Worm (Caenorhabditis elegans) whole organism, L1 larva: Measurements from ENCODE around the gene srj-55.

Source experiments
- C04F5.9 ChIP-seq: sonication (generic microtip); optimal IDR thresholded peaks from 2 replicates; lab custom pipeline; 2016; ENCODE audit warnings: missing genetic modification characterization, missing compliant biosample characterization
- C16A3.4 ChIP-seq: fragments of 150-350 bp; optimal IDR thresholded peaks from 2 replicates; lab custom pipeline; 2014; ENCODE audit warnings: missing biosample characterization, missing genetic modification characterization
- alr-1 ChIP-seq: fragments of 200-800 bp; sonication (Bioruptor generic); optimal IDR thresholded peaks from 2 replicates; lab custom pipeline; 2018; ENCODE audit warnings: borderline replicate concordance, mild to moderate bottlenecking, missing genetic modification characterization, missing compliant biosample characterization
- aly-2 ChIP-seq: fragments of 150-350 bp; optimal IDR thresholded peaks from 2 replicates; lab custom pipeline; 2014; ENCODE audit warnings: missing biosample characterization, missing genetic modification characterization
- dpl-1 ChIP-seq, 3 experiments: fragments of 150-350 bp in 2 of 3; sonication (generic microtip) in 1 of 3; optimal IDR thresholded peaks; 2 replicates each; lab custom pipeline; 2014 to 2017; ENCODE audit warnings: missing biosample characterization in 3 of 3, missing genetic modification characterization in 3 of 3, missing genetic modification reagents in 3 of 3
- efl-1 ChIP-seq, 4 experiments: fragments of 150-350 bp; optimal IDR thresholded peaks in 3 of 4; peaks in 1 of 4; 1 replicate in 1 of 4; 2 replicates in 3 of 4; lab custom pipeline; 2014; ENCODE audit warnings: missing biosample characterization in 2 of 4, missing genetic modification characterization in 2 of 4, missing genetic modification reagents in 2 of 4
- elt-2 ChIP-seq: sonication (generic microtip); optimal IDR thresholded peaks from 2 replicates; lab custom pipeline; 2016; ENCODE audit warnings: missing genetic modification characterization, mild to moderate bottlenecking, inconsistent platforms, missing compliant biosample characterization, missing genetic modification reagents
- grh-1 ChIP-seq: fragments of 200-800 bp; sonication (Bioruptor generic); IDR thresholded peaks from 2 replicates; pipeline ENCODE4 v1.3.6; 2022; ENCODE audit warnings: missing genetic modification reagents, missing genetic modification characterization, missing compliant biosample characterization
- hpl-2 ChIP-seq: fragments of 150-350 bp; optimal IDR thresholded peaks from 2 replicates; lab custom pipeline; 2014; ENCODE audit warnings: missing biosample characterization, missing genetic modification reagents, missing genetic modification characterization
- lin-13 ChIP-seq: fragments of 150-350 bp; optimal IDR thresholded peaks from 2 replicates; lab custom pipeline; 2014; ENCODE audit warnings: missing biosample characterization, missing genetic modification reagents, missing genetic modification characterization
- lin-14 ChIP-seq: fragments of 200-800 bp; sonication (Bioruptor generic); optimal IDR thresholded peaks from 2 replicates; lab custom pipeline; 2018; ENCODE audit warnings: mild to moderate bottlenecking, missing genetic modification characterization, moderate library complexity, missing compliant biosample characterization
- lir-3 ChIP-seq: sonication (generic microtip); optimal IDR thresholded peaks from 2 replicates; lab custom pipeline; 2016; ENCODE audit warnings: mild to moderate bottlenecking, missing genetic modification characterization, moderate library complexity, missing compliant biosample characterization; ENCODE audit not compliant: poor library complexity
- lsy-2 ChIP-seq, 2 experiments: fragments of 150-350 bp; optimal IDR thresholded peaks; 2 replicates each; lab custom pipeline; 2014; ENCODE audit warnings: missing biosample characterization in 2 of 2, missing genetic modification characterization in 2 of 2
- nhr-11 ChIP-seq: fragments of 150-350 bp; optimal IDR thresholded peaks from 2 replicates; lab custom pipeline; 2014; ENCODE audit warnings: missing biosample characterization, missing genetic modification characterization
- nhr-19 ChIP-seq: fragments of 200-800 bp; sonication (Bioruptor generic); conservative IDR thresholded peaks from 2 replicates; pipeline ENCODE4 v1.3.6; 2022; ENCODE audit warnings: missing genetic modification characterization, missing compliant biosample characterization
- nhr-84 ChIP-seq: sonication (generic microtip); optimal IDR thresholded peaks from 2 replicates; lab custom pipeline; 2017; ENCODE audit warnings: missing biosample characterization, missing genetic modification characterization
- nhr-85 ChIP-seq: sonication (generic microtip); peaks from one replicate; lab custom pipeline; 2016; ENCODE audit warnings: missing genetic modification characterization, inconsistent platforms, missing compliant biosample characterization
- rnt-1 ChIP-seq: sonication (generic microtip); optimal IDR thresholded peaks from 2 replicates; lab custom pipeline; 2016; ENCODE audit warnings: mild to moderate bottlenecking, missing genetic modification characterization, moderate library complexity, missing compliant biosample characterization
- skn-1 ChIP-seq: fragments of 150-350 bp; optimal IDR thresholded peaks from 2 replicates; lab custom pipeline; 2014; ENCODE audit warnings: missing biosample characterization, missing genetic modification characterization
- snu-23 ChIP-seq: sonication (generic microtip); optimal IDR thresholded peaks from 2 replicates; lab custom pipeline; 2016; ENCODE audit warnings: missing genetic modification characterization, missing compliant biosample characterization
- sox-4 ChIP-seq: sonication (generic microtip); optimal IDR thresholded peaks from 2 replicates; lab custom pipeline; 2016; ENCODE audit warnings: missing genetic modification characterization, missing compliant biosample characterization
- sptf-1 ChIP-seq: fragments of 150-350 bp; optimal IDR thresholded peaks from 2 replicates; lab custom pipeline; 2014; ENCODE audit warnings: missing biosample characterization, missing genetic modification characterization
- sup-37 ChIP-seq: fragments of 200-800 bp; sonication (Bioruptor generic); optimal IDR thresholded peaks from 2 replicates; lab custom pipeline; 2018; ENCODE audit warnings: mild to moderate bottlenecking, missing genetic modification characterization, missing compliant biosample characterization
- tbx-2 ChIP-seq: sonication (generic microtip); optimal IDR thresholded peaks from 2 replicates; lab custom pipeline; 2016; ENCODE audit warnings: missing genetic modification characterization, missing compliant biosample characterization
- xbp-1 ChIP-seq: sonication (generic microtip); optimal IDR thresholded peaks from 2 replicates; lab custom pipeline; 2016; ENCODE audit warnings: missing genetic modification characterization, missing compliant biosample characterization
- ztf-11 ChIP-seq, 2 experiments: sonication (generic microtip); optimal IDR thresholded peaks; 2 replicates each; lab custom pipeline; 2016 to 2017; ENCODE audit warnings: missing genetic modification characterization in 2 of 2, missing biosample characterization in 1 of 2, missing compliant biosample characterization in 1 of 2
- ztf-4 ChIP-seq: fragments of 150-350 bp; optimal IDR thresholded peaks from 2 replicates; lab custom pipeline; 2014; ENCODE audit warnings: missing biosample characterization, missing genetic modification characterization

srj-55 gene

ce11 chrV:2863033-2863432 lies 5.3 kb upstream of the srj-55 start, which contains the start of gene srh-272:
Gene srh-272, plus strand, starts transcription at chrV:2863333.
- no peak for TF ChIP-seq xbp-1
- no peak for TF ChIP-seq lin-14 (GFP tag; lab: Kevin White, UChicago)

ce11 chrV:2861505-2861904 lies 3.8 kb upstream of the srj-55 start, which contains the start of gene srh-270:
Gene srh-270, minus strand, starts transcription at chrV:2861605.
- TF ChIP-seq tbx-2 (tag; lab: Kevin White, UChicago) (no peak), grh-1 (no peak), rnt-1 (no peak)

DNA sequence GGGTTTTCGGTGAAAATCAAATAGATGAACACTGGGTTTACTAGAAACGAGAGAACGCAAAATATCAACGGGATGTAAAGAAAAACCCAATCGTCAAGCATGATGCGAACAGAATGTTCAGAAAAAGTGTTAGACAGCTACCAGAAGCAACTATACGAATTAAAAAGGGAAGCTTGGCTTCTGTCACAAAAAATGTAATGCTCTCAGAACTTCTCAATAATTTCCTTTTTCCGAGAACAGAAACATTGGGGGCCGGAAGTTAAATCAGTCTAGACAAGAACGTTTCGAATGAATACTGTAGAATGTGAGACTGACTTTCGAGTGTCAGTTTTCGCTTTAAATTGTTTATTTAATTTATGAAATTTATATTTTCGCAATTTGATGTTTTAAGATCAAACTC lies 2.0 kb upstream of the srj-55 start, which contains the start of gene srj-54:
TSS of gene srj-54 (minus strand) at position 101 of the 400 bp plus-strand sequence.
- TF ChIP-seq nhr-11 (tag; lab: Kevin White, UChicago) (no peak), C16A3.4 (tag; lab: Kevin White, UChicago) (no peak), snu-23 (no peak), nhr-19 (GFP tag; lab: Robert Waterston, UW) (no peak), ztf-4 (tag; lab: Kevin White, UChicago) (no peak), C04F5.9 (tag; lab: Kevin White, UChicago) (no peak), lsy-2 (tag; optimal IDR thresholded peaks at IDR 0.05; lab: Kevin White, UChicago) (no peak), sptf-1 (tag; lab: Kevin White, UChicago) (no peak), xbp-1 (no peak)
- TF ChIP-seq, all 84 proteins: peak for 0

DNA sequence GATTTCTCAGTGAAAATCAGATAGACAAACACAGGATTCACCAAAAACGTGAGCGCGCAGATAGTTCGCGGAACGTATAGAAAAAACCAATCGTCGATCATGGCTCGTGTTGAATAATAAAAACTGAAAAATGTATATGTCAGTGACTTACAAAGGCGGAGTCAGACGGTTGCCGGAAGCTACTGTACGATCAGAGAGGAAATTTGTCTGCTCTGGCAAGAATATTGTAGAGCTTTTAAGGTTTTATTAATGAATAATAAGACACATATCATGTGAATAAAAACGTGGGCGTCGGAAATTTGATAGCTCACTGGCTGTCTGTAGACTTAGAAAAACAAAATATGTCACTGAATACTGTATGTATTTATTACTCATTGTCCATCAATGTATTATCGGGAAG lies 2.3 kb downstream of the srj-55 start, which contains the start of gene srj-57:
TSS of gene srj-57 (minus strand) at position 101 of the 400 bp plus-strand sequence.
- TF ChIP-seq alr-1 (tag; lab: Kevin White, UChicago) (no peak), aly-2 (tag; lab: Kevin White, UChicago) (no peak), hpl-2 (GFP tag; lab: Kevin White, UChicago) (no peak), dpl-1 (GFP tag; optimal IDR thresholded peaks at IDR 0.05; lab: Kevin White, UChicago) (no peak), sox-4 (tag; lab: Kevin White, UChicago) (no peak), sup-37 (GFP tag; lab: Kevin White, UChicago) (no peak), C16A3.4 (tag; lab: Kevin White, UChicago) (no peak), ztf-11 (tag; optimal IDR thresholded peaks at IDR 0.05; lab: Kevin White, UChicago) (no peak), lir-3 (tag; lab: Kevin White, UChicago) (no peak)

ce11 chrV:2849071-2849470 lies 8.7 kb downstream of the srj-55 start, which contains the start of gene ugt-53:
Gene ugt-53, plus strand, starts transcription at chrV:2849343.
- TF ChIP-seq elt-2 (tag; lab: Kevin White, UChicago) (peak; percentile 54), nhr-85 (tag; lab: Kevin White, UChicago) (peak; percentile 21), nhr-84 (no peak)
- TF ChIP-seq, all 84 proteins: peak for 2

ce11 chrV:2848290-2848937 lies 9.3 kb downstream of the srj-55 start, which contains the start of gene srj-49:
Gene srj-49, minus strand, starts transcription at chrV:2848340.
- no peak for TF ChIP-seq skn-1 (tag; lab: Kevin White, UChicago)
- peak; percentile 96 for TF ChIP-seq elt-2 (tag; lab: Kevin White, UChicago)

- TF ChIP-seq lin-13 (GFP tag; lab: Kevin White, UChicago) (no peak), efl-1 (optimal IDR thresholded peaks at IDR 0.05; lab: Kevin White, UChicago) (no peak), efl-1 (GFP tag; optimal IDR thresholded peaks at IDR 0.05 in 1 of 2; lab: Kevin White, UChicago) (peak in 1 of 2 experiments; percentile 29)
Measured at ce11 chrV:2845771-2846170, 12.0 kb downstream of the srj-55 start, which contains the start of gene srj-44. Gene srj-44, minus strand, starts transcription at chrV:2845871.
